Worm (Caenorhabditis elegans) whole organism, young adult: ENCODE measurements around the gene T16D1.1.
A peak's percentile ranks its signal among the peaks of the same experiment; 100 is the strongest.

Source experiments
- B0261.1 ChIP-seq: sonication (generic microtip); optimal IDR thresholded peaks from 2 replicates; lab custom pipeline; 2016; ENCODE audit warnings: mild to moderate bottlenecking, missing genetic modification characterization, moderate library complexity, missing compliant biosample characterization
- C06A6.2 ChIP-seq: fragments of 200-800 bp; sonication (Bioruptor generic); conservative IDR thresholded peaks from 2 replicates; pipeline ENCODE4 v1.3.6; 2022; ENCODE audit warnings: missing genetic modification characterization, missing compliant biosample characterization
- C17E4.6 ChIP-seq: fragments of 200-800 bp; sonication (Bioruptor generic); IDR thresholded peaks from 2 replicates; pipeline ENCODE4 v1.3.6; 2022; ENCODE audit warnings: missing genetic modification reagents, missing genetic modification characterization, missing compliant biosample characterization
- F22D6.2 ChIP-seq: sonication (generic microtip); optimal IDR thresholded peaks from 2 replicates; lab custom pipeline; 2016; ENCODE audit warnings: mild to moderate bottlenecking, missing genetic modification characterization, missing compliant biosample characterization
- F37B4.10 ChIP-seq: fragments of 200-800 bp; sonication (Bioruptor generic); IDR thresholded peaks from 2 replicates; pipeline ENCODE4 v1.3.6; 2022; ENCODE audit warnings: missing genetic modification characterization, missing compliant biosample characterization
- F49E8.2 ChIP-seq: sonication (generic microtip); optimal IDR thresholded peaks from 3 replicates; lab custom pipeline; 2017; ENCODE audit warnings: missing genetic modification characterization, mild to moderate bottlenecking, missing compliant biosample characterization, antibody characterized with exemption, moderate library complexity; ENCODE audit not compliant: insufficient read depth
- K11D2.4 ChIP-seq: fragments of 200-800 bp; sonication (Bioruptor generic); IDR thresholded peaks from 2 replicates; pipeline ENCODE4 v1.3.6; 2022; ENCODE audit warnings: missing genetic modification reagents, missing genetic modification characterization, missing compliant biosample characterization
- K12H6.12 ChIP-seq: fragments of 200-800 bp; sonication (Bioruptor generic); optimal IDR thresholded peaks from 2 replicates; lab custom pipeline; 2018; ENCODE audit warnings: mild to moderate bottlenecking, missing genetic modification characterization, missing compliant biosample characterization
- Y53F4B.3 ChIP-seq: fragments of 200-800 bp; sonication (Bioruptor generic); IDR thresholded peaks from 2 replicates; pipeline ENCODE4 v1.3.6; 2022; ENCODE audit warnings: missing genetic modification reagents, missing genetic modification characterization, missing compliant biosample characterization
- Y67H2A.10 ChIP-seq: fragments of 200-800 bp; sonication (Bioruptor generic); conservative IDR thresholded peaks from 2 replicates; pipeline ENCODE4 v1.3.6; 2022; ENCODE audit warnings: missing genetic modification reagents, missing genetic modification characterization, missing compliant biosample characterization
- Y95B8A.8 ChIP-seq: fragments of 200-800 bp; sonication (Bioruptor generic); IDR thresholded peaks from 2 replicates; pipeline ENCODE4 v1.3.6; 2022; ENCODE audit warnings: missing genetic modification reagents, missing genetic modification characterization, missing compliant biosample characterization
- ZK185.1 ChIP-seq: sonication (generic microtip); optimal IDR thresholded peaks from 2 replicates; lab custom pipeline; 2016; ENCODE audit warnings: mild to moderate bottlenecking, missing genetic modification characterization, missing compliant biosample characterization; ENCODE audit not compliant: poor library complexity, severe bottlenecking
- akir-1 ChIP-seq: fragments of 200-800 bp; sonication (Bioruptor generic); optimal IDR thresholded peaks from 2 replicates; lab custom pipeline; 2018; ENCODE audit warnings: mild to moderate bottlenecking, missing genetic modification characterization, moderate library complexity, missing compliant biosample characterization
- aptf-2 ChIP-seq: fragments of 200-800 bp; sonication (Bioruptor generic); conservative IDR thresholded peaks from 2 replicates; pipeline ENCODE4 v1.3.6; 2022; ENCODE audit warnings: missing genetic modification reagents, missing genetic modification characterization, missing compliant biosample characterization
- atf-7 ChIP-seq: sonication (generic microtip); optimal IDR thresholded peaks from 2 replicates; lab custom pipeline; 2017; ENCODE audit warnings: mild to moderate bottlenecking, missing genetic modification characterization, missing compliant biosample characterization
- athp-1 ChIP-seq: sonication (generic microtip); optimal IDR thresholded peaks from 2 replicates; lab custom pipeline; 2017; ENCODE audit warnings: mild to moderate bottlenecking, missing genetic modification characterization, missing compliant biosample characterization
- bed-2 ChIP-seq: fragments of 200-800 bp; sonication (Bioruptor generic); IDR thresholded peaks from 2 replicates; pipeline ENCODE4 v1.3.6; 2022; ENCODE audit warnings: missing genetic modification reagents, missing genetic modification characterization, missing compliant biosample characterization
- ccch-3 ChIP-seq: fragments of 200-800 bp; sonication (Bioruptor generic); optimal IDR thresholded peaks from 2 replicates; lab custom pipeline; 2018; ENCODE audit warnings: mild to moderate bottlenecking, missing genetic modification characterization, missing compliant biosample characterization
- ceh-79 ChIP-seq: sonication (generic microtip); optimal IDR thresholded peaks from 2 replicates; lab custom pipeline; 2017; ENCODE audit warnings: mild to moderate bottlenecking, missing genetic modification characterization, missing compliant biosample characterization
- chd-7 ChIP-seq: sonication (generic microtip); optimal IDR thresholded peaks from 2 replicates; lab custom pipeline; 2016; ENCODE audit warnings: mild to moderate bottlenecking, missing genetic modification characterization, moderate library complexity, missing compliant biosample characterization
- die-1 ChIP-seq: sonication (generic microtip); optimal IDR thresholded peaks from 2 replicates; lab custom pipeline; 2016; ENCODE audit warnings: missing genotype, mild to moderate bottlenecking, missing genetic modification characterization, missing compliant biosample characterization
- dox-1 ChIP-seq: fragments of 200-800 bp; sonication (Bioruptor generic); IDR thresholded peaks from 2 replicates; pipeline ENCODE4 v1.3.6; 2022; ENCODE audit warnings: missing genetic modification reagents, missing genetic modification characterization, missing compliant biosample characterization
- dpl-1 ChIP-seq: fragments of 150-350 bp; optimal IDR thresholded peaks from 2 replicates; lab custom pipeline; 2014; ENCODE audit warnings: missing biosample characterization, missing genetic modification reagents, missing genetic modification characterization
- egl-18 ChIP-seq: fragments of 200-800 bp; sonication (Bioruptor generic); IDR thresholded peaks from 2 replicates; pipeline ENCODE4 v1.3.6; 2022; ENCODE audit warnings: missing genetic modification reagents, missing genetic modification characterization, missing compliant biosample characterization
- egrh-3 ChIP-seq: fragments of 200-800 bp; sonication (Bioruptor generic); IDR thresholded peaks from 2 replicates; pipeline ENCODE4 v1.3.6; 2022; ENCODE audit warnings: missing genetic modification reagents, missing genetic modification characterization, missing compliant biosample characterization
- gei-17 ChIP-seq: fragments of 200-800 bp; sonication (Bioruptor generic); optimal IDR thresholded peaks from 2 replicates; lab custom pipeline; 2018; ENCODE audit warnings: mild to moderate bottlenecking, missing genetic modification characterization, missing compliant biosample characterization
- let-526 ChIP-seq: fragments of 200-800 bp; sonication (Bioruptor generic); IDR thresholded peaks from 2 replicates; pipeline ENCODE4 v1.3.6; 2022; ENCODE audit warnings: missing genetic modification reagents, missing genetic modification characterization, missing compliant biosample characterization
- lin-26 ChIP-seq: fragments of 200-800 bp; sonication (Bioruptor generic); IDR thresholded peaks from 2 replicates; pipeline ENCODE4 v1.3.6; 2022; ENCODE audit warnings: missing genetic modification reagents, missing genetic modification characterization, missing compliant biosample characterization
- lin-40 ChIP-seq: sonication (generic microtip); optimal IDR thresholded peaks from 2 replicates; lab custom pipeline; 2016; ENCODE audit warnings: missing genetic modification characterization, mild to moderate bottlenecking, missing compliant biosample characterization, missing genotype, missing genetic modification reagents
- mxl-1 ChIP-seq: sonication (generic microtip); optimal IDR thresholded peaks from 2 replicates; lab custom pipeline; 2016; ENCODE audit warnings: missing genetic modification characterization, missing compliant biosample characterization
- nfyb-1 ChIP-seq: fragments of 200-800 bp; sonication (Bioruptor generic); IDR thresholded peaks from 2 replicates; pipeline ENCODE4 v1.3.6; 2022; ENCODE audit warnings: missing genetic modification reagents, missing genetic modification characterization, missing compliant biosample characterization
- nhr-90 ChIP-seq: sonication (generic microtip); optimal IDR thresholded peaks from 2 replicates; lab custom pipeline; 2016; ENCODE audit warnings: missing genotype, mild to moderate bottlenecking, missing genetic modification characterization, missing compliant biosample characterization
- pha-4 ChIP-seq: fragments of 150-350 bp; sonication (generic microtip); optimal IDR thresholded peaks from 2 replicates; lab custom pipeline; 2014; ENCODE audit warnings: missing biosample characterization, missing genetic modification reagents, missing genetic modification characterization
- sdz-38 ChIP-seq: sonication (generic microtip); optimal IDR thresholded peaks from 2 replicates; lab custom pipeline; 2016; ENCODE audit warnings: missing genotype, missing genetic modification characterization, missing compliant biosample characterization
- snpc-4 ChIP-seq, 5 experiments: fragments of 150-350 bp in 1 of 5; sonication (generic microtip) in 4 of 5; optimal IDR thresholded peaks; 2 replicates each; lab custom pipeline; 2014 to 2018; ENCODE audit warnings: missing genetic modification characterization in 5 of 5, missing biosample characterization in 3 of 5, antibody characterized with exemption in 2 of 5, mild to moderate bottlenecking in 2 of 5, missing compliant biosample characterization in 2 of 5, missing genotype in 2 of 5, moderate library complexity in 2 of 5, missing genetic modification reagents in 1 of 5
- somi-1 ChIP-seq: fragments of 200-800 bp; sonication (Bioruptor generic); optimal IDR thresholded peaks from 2 replicates; lab custom pipeline; 2018; ENCODE audit warnings: mild to moderate bottlenecking, missing genetic modification characterization, missing compliant biosample characterization
- sptf-2 ChIP-seq: fragments of 200-800 bp; sonication (Bioruptor generic); optimal IDR thresholded peaks from 2 replicates; lab custom pipeline; 2018; ENCODE audit warnings: mild to moderate bottlenecking, missing genetic modification characterization, missing compliant biosample characterization
- tbp1 ChIP-seq: fragments of 200-800 bp; sonication (Bioruptor generic); optimal IDR thresholded peaks from 2 replicates; lab custom pipeline; 2018; ENCODE audit warnings: mild to moderate bottlenecking, missing genetic modification characterization, missing compliant biosample characterization
- tbx-9 ChIP-seq: sonication (generic microtip); optimal IDR thresholded peaks from 2 replicates; lab custom pipeline; 2016; ENCODE audit warnings: borderline replicate concordance, missing genetic modification characterization, inconsistent platforms, missing compliant biosample characterization
- unc-130 ChIP-seq: sonication (generic microtip); optimal IDR thresholded peaks from 2 replicates; lab custom pipeline; 2016; ENCODE audit warnings: missing genetic modification reagents, missing genetic modification characterization, missing compliant biosample characterization
- zfh-2 ChIP-seq: fragments of 200-800 bp; sonication (Bioruptor generic); conservative IDR thresholded peaks from 2 replicates; pipeline ENCODE4 v1.3.6; 2022; ENCODE audit warnings: missing genetic modification reagents, missing genetic modification characterization, missing compliant biosample characterization
- ztf-26 ChIP-seq: sonication (generic microtip); optimal IDR thresholded peaks from 2 replicates; lab custom pipeline; 2017; ENCODE audit warnings: missing genetic modification characterization, missing compliant biosample characterization
- ztf-6 ChIP-seq: fragments of 200-800 bp; sonication (Bioruptor generic); IDR thresholded peaks from 2 replicates; pipeline ENCODE4 v1.3.6; 2022; ENCODE audit warnings: missing genetic modification reagents, missing genetic modification characterization, missing compliant biosample characterization

T16D1.1 gene

ce11 chrII:5281137-5281536, 39.7 kb upstream of the T16D1.1 start (continued):
- TF ChIP-seq ccch-3 (GFP tag; lab: Kevin White, UChicago), result no peak
- TF ChIP-seq ztf-6, result no peak
- no peak for TF ChIP-seq C17E4.6 (GFP tag; lab: Robert Waterston, UW)
- TF ChIP-seq athp-1 (tag; lab: Kevin White, UChicago), result no peak
- peak; percentile 10 for TF ChIP-seq lin-40 (tag; lab: Kevin White, UChicago)
- peak; percentile 58; the same call in 1 of the 2 replicates for TF ChIP-seq lin-26 (GFP tag; lab: Robert Waterston, UW)
- TF ChIP-seq dpl-1 (GFP tag; lab: Kevin White, UChicago), result no peak
- no peak for TF ChIP-seq bed-2 (GFP tag; lab: Robert Waterston, UW)
- no peak for TF ChIP-seq ceh-79 (tag; lab: Kevin White, UChicago)
- no peak for TF ChIP-seq K11D2.4 (GFP tag; lab: Robert Waterston, UW)
- peak; percentile 24 for TF ChIP-seq ztf-26 (tag; lab: Kevin White, UChicago)
- TF ChIP-seq, all 124 proteins: peak for 8

DNA sequence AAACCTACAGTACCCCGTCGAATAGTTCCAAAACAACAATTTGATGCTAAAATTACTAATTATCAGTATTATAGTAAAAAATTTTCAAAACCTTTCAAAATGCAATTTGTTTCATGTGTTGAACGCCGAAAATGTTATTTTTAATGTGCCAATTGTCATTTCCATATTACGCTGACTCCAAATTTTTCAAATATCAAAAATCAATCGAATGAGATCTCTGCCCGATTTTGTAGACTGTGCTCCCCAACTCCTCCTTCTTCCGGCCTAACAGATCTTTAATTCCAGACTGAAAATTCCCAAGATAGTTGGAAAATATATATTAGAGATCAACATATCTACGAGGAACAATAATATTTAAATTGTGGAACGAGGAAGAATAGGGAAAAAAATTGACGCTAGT, 36.3 kb upstream of the T16D1.1 start:
- TF ChIP-seq chd-7 (no peak), F49E8.2 (tag; lab: Kevin White, UChicago) (no peak), Y95B8A.8 (GFP tag; lab: Robert Waterston, UW) (0 out of 2 replicates have a peak, but pooled peaks have one; percentile 8), somi-1 (GFP tag; lab: Kevin White, UChicago) (no peak), sdz-38 (tag; lab: Kevin White, UChicago) (no peak), ztf-26 (tag; lab: Kevin White, UChicago) (peak; percentile 4), aptf-2 (no peak), ZK185.1 (tag; lab: Kevin White, UChicago) (no peak), nhr-90 (tag; lab: Kevin White, UChicago) (no peak), C06A6.2 (GFP tag; lab: Robert Waterston, UW) (no peak), tbp1 (GFP tag; lab: Kevin White, UChicago) (no peak)
- TF ChIP-seq, all 124 proteins: peak for 2

DNA sequence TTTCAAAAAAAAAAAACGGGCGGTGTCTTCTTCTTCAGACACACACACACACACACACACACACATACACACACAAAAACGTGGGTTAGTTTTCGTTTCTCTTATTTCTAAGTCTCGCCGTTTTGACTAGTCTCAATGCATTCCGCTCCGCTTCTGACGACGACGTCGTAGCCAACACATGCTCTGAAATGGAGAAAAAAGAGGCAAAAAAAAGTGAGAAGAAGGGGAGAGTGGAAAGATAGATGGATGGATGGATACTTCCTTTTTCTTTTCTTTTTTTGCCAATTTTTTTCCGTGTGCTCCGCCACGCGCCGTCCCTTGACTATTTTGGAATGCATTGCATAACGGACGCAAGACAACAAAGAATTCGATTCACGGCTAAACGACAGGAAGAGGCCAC, 35.3 kb upstream of the T16D1.1 start:
- TF ChIP-seq Y53F4B.3 (GFP tag; lab: Robert Waterston, UW) (no peak), egrh-3 (GFP tag; lab: Robert Waterston, UW) (no peak), zfh-2 (GFP tag; lab: Robert Waterston, UW) (0 out of 2 replicates have a peak, but pooled peaks have one; percentile 30), ztf-26 (tag; lab: Kevin White, UChicago) (no peak), K12H6.12 (tag; lab: Kevin White, UChicago) (peak; percentile 33), tbx-9 (tag; lab: Kevin White, UChicago) (no peak), chd-7 (peak; percentile 11), Y95B8A.8 (GFP tag; lab: Robert Waterston, UW) (no peak), dox-1 (GFP tag; lab: Robert Waterston, UW) (no peak), nhr-90 (tag; lab: Kevin White, UChicago) (no peak), unc-130 (no peak)
- TF ChIP-seq, all 124 proteins: peak for 3

DNA sequence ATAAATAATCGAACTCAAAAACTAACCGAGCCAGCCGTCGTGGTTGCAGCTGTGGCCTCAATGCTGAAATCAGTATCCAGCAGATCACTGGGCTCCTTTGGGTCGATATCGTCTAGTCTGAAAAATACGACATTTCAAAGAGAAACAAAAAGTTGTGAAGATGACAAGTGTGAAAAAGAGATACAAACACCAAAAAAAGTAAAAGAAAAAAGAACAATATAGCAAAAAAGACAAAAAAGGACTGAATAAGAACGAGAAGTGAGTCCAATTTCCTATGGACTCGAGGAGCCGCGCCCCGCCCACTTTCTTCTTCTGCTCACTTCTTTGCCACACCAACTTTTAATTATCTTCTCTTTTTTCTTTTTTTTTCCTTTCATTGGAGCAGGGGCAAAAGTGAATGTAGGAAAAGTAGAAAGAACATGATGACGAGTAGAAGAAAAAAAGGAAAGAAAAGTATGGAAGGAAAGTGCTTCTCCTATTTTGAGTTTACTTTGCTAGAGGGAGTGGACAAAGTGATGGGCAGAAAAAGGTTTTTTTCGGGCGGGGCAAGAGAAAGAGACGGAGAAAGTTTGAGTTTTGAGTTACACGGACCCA, 30.4 kb upstream of the T16D1.1 start, which contains the start of gene drn-1:
drn-1 (minus strand) TSS at position 117 of the 594 bp plus-strand sequence.
- TF ChIP-seq Y67H2A.10 (GFP tag; lab: Robert Waterston, UW) (no peak), akir-1 (GFP tag; lab: Kevin White, UChicago) (no peak), B0261.1 (no peak), snpc-4 (GFP tag; optimal IDR thresholded peaks at IDR 0.05; lab: Kevin White, UChicago) (no peak), snpc-4 (tag; optimal IDR thresholded peaks at IDR 0.05; lab: Kevin White, UChicago) (no peak), atf-7 (tag; lab: Kevin White, UChicago) (no peak), nfyb-1 (GFP tag; lab: Robert Waterston, UW) (no peak), sptf-2 (GFP tag; lab: Kevin White, UChicago) (no peak), mxl-1 (no peak), pha-4 (no peak), egl-18 (GFP tag; lab: Robert Waterston, UW) (no peak), somi-1 (GFP tag; lab: Kevin White, UChicago) (no peak), die-1 (no peak), F22D6.2 (tag; lab: Kevin White, UChicago) (no peak), lin-40 (tag; lab: Kevin White, UChicago) (no peak), gei-17 (no peak), let-526 (no peak), F37B4.10 (GFP tag; lab: Robert Waterston, UW) (no peak)
